Worm (Caenorhabditis elegans) whole organism, L1 larva: Measurements from ENCODE around the gene Y67H2A.7.
A peak's percentile ranks its signal among the peaks of the same experiment; 100 is the strongest.

Source experiments
- C04F5.9 ChIP-seq: sonication (generic microtip); optimal IDR thresholded peaks from 2 replicates; lab custom pipeline; 2016; ENCODE audit warnings: missing genetic modification characterization, missing compliant biosample characterization
- C16A3.4 ChIP-seq: fragments of 150-350 bp; optimal IDR thresholded peaks from 2 replicates; lab custom pipeline; 2014; ENCODE audit warnings: missing biosample characterization, missing genetic modification characterization
- C34B4.2 ChIP-seq: sonication (generic microtip); optimal IDR thresholded peaks from 2 replicates; lab custom pipeline; 2017; ENCODE audit warnings: mild to moderate bottlenecking, missing genetic modification characterization, missing compliant biosample characterization
- F16B12.6 ChIP-seq: fragments of 150-350 bp; optimal IDR thresholded peaks from 2 replicates; lab custom pipeline; 2014; ENCODE audit warnings: missing biosample characterization, missing genetic modification characterization
- Y116A8C.19 ChIP-seq: sonication (generic microtip); optimal IDR thresholded peaks from 2 replicates; lab custom pipeline; 2016; ENCODE audit warnings: missing compliant biosample characterization, missing genetic modification characterization, borderline replicate concordance
- aha-1 ChIP-seq: fragments of 150-350 bp; optimal IDR thresholded peaks from 2 replicates; lab custom pipeline; 2014; ENCODE audit warnings: missing biosample characterization, missing genetic modification characterization
- alr-1 ChIP-seq: fragments of 200-800 bp; sonication (Bioruptor generic); optimal IDR thresholded peaks from 2 replicates; lab custom pipeline; 2018; ENCODE audit warnings: borderline replicate concordance, mild to moderate bottlenecking, missing genetic modification characterization, missing compliant biosample characterization
- ama-1 ChIP-seq: fragments of 150-350 bp; optimal IDR thresholded peaks from 2 replicates; lab custom pipeline; 2014
- ceh-63 ChIP-seq: fragments of 200-800 bp; sonication (Bioruptor generic); optimal IDR thresholded peaks from 2 replicates; lab custom pipeline; 2018; ENCODE audit warnings: mild to moderate bottlenecking, missing genetic modification characterization, missing compliant biosample characterization
- ceh-8 ChIP-seq: fragments of 200-800 bp; sonication (Bioruptor generic); optimal IDR thresholded peaks from 2 replicates; lab custom pipeline; 2018; ENCODE audit warnings: mild to moderate bottlenecking, missing genetic modification characterization, moderate library complexity, missing compliant biosample characterization
- ceh-82 ChIP-seq, 3 experiments: fragments of 150-350 bp in 1 of 3; sonication (generic microtip) in 2 of 3; optimal IDR thresholded peaks; 2 replicates each; lab custom pipeline; 2014 to 2017; ENCODE audit warnings: missing biosample characterization in 3 of 3, missing genetic modification characterization in 3 of 3
- ceh-88 ChIP-seq: fragments of 200-800 bp; sonication (Bioruptor generic); IDR thresholded peaks from 2 replicates; pipeline ENCODE4 v1.3.6; 2022; ENCODE audit warnings: missing genetic modification characterization, missing compliant biosample characterization
- ces-1 ChIP-seq: fragments of 150-350 bp; optimal IDR thresholded peaks from 2 replicates; lab custom pipeline; 2014; ENCODE audit warnings: missing biosample characterization, missing genetic modification reagents, missing genetic modification characterization
- dpl-1 ChIP-seq, 3 experiments: fragments of 150-350 bp in 2 of 3; sonication (generic microtip) in 1 of 3; optimal IDR thresholded peaks; 2 replicates each; lab custom pipeline; 2014 to 2017; ENCODE audit warnings: missing biosample characterization in 3 of 3, missing genetic modification characterization in 3 of 3, missing genetic modification reagents in 3 of 3
- efl-1 ChIP-seq, 4 experiments: fragments of 150-350 bp; optimal IDR thresholded peaks in 3 of 4; peaks in 1 of 4; 1 replicate in 1 of 4; 2 replicates in 3 of 4; lab custom pipeline; 2014; ENCODE audit warnings: missing biosample characterization in 2 of 4, missing genetic modification characterization in 2 of 4, missing genetic modification reagents in 2 of 4
- egl-27 ChIP-seq, 2 experiments: fragments of 150-350 bp in 1 of 2; sonication (generic microtip); optimal IDR thresholded peaks; 3 replicates each; lab custom pipeline; 2017 to 2018; ENCODE audit warnings: missing biosample characterization in 2 of 2, missing genetic modification characterization in 2 of 2, missing genetic modification reagents in 2 of 2
- ets-5 ChIP-seq: fragments of 200-800 bp; sonication (Bioruptor generic); IDR thresholded peaks from 2 replicates; pipeline ENCODE4 v1.3.6; 2022; ENCODE audit warnings: missing genetic modification characterization, missing compliant biosample characterization
- fkh-10 ChIP-seq: sonication (generic microtip); optimal IDR thresholded peaks from 2 replicates; lab custom pipeline; 2017; ENCODE audit warnings: missing biosample characterization, missing genetic modification reagents, missing genetic modification characterization
- fkh-8 ChIP-seq: sonication (generic microtip); optimal IDR thresholded peaks from 2 replicates; lab custom pipeline; 2016; ENCODE audit warnings: mild to moderate bottlenecking, missing genetic modification characterization, missing compliant biosample characterization
- grh-1 ChIP-seq: fragments of 200-800 bp; sonication (Bioruptor generic); IDR thresholded peaks from 2 replicates; pipeline ENCODE4 v1.3.6; 2022; ENCODE audit warnings: missing genetic modification reagents, missing genetic modification characterization, missing compliant biosample characterization
- hpl-2 ChIP-seq: fragments of 150-350 bp; optimal IDR thresholded peaks from 2 replicates; lab custom pipeline; 2014; ENCODE audit warnings: missing biosample characterization, missing genetic modification reagents, missing genetic modification characterization
- irx-1 ChIP-seq: sonication (generic microtip); optimal IDR thresholded peaks from 2 replicates; lab custom pipeline; 2016; ENCODE audit warnings: missing genetic modification characterization, missing compliant biosample characterization
- isw-1 ChIP-seq: fragments of 200-800 bp; sonication (Bioruptor generic); IDR thresholded peaks from 2 replicates; pipeline ENCODE4 v1.3.6; 2022; ENCODE audit warnings: missing genetic modification characterization, missing compliant biosample characterization
- lin-13 ChIP-seq: fragments of 150-350 bp; optimal IDR thresholded peaks from 2 replicates; lab custom pipeline; 2014; ENCODE audit warnings: missing biosample characterization, missing genetic modification reagents, missing genetic modification characterization
- lin-14 ChIP-seq: fragments of 200-800 bp; sonication (Bioruptor generic); optimal IDR thresholded peaks from 2 replicates; lab custom pipeline; 2018; ENCODE audit warnings: mild to moderate bottlenecking, missing genetic modification characterization, moderate library complexity, missing compliant biosample characterization
- lin-15B ChIP-seq: fragments of 150-350 bp; sonication (generic microtip); optimal IDR thresholded peaks from 3 replicates; lab custom pipeline; 2014; ENCODE audit warnings: missing biosample characterization, missing genetic modification characterization
- lin-35 ChIP-seq, 2 experiments: fragments of 150-350 bp; optimal IDR thresholded peaks; 2 replicates each; lab custom pipeline; 2014; ENCODE audit warnings: missing biosample characterization in 2 of 2, missing genetic modification characterization in 2 of 2, missing genetic modification reagents in 2 of 2
- lin-39 ChIP-seq: fragments of 150-350 bp; optimal IDR thresholded peaks from 2 replicates; lab custom pipeline; 2014; ENCODE audit warnings: missing biosample characterization, missing genetic modification reagents, missing genetic modification characterization
- lsy-2 ChIP-seq, 2 experiments: fragments of 150-350 bp; optimal IDR thresholded peaks; 2 replicates each; lab custom pipeline; 2014; ENCODE audit warnings: missing biosample characterization in 2 of 2, missing genetic modification characterization in 2 of 2
- mab-9 ChIP-seq: fragments of 200-800 bp; sonication (Bioruptor generic); IDR thresholded peaks from 2 replicates; pipeline ENCODE4 v1.3.6; 2022; ENCODE audit warnings: missing genetic modification reagents, missing genetic modification characterization, missing compliant biosample characterization
- mep-1 ChIP-seq: fragments of 150-350 bp; optimal IDR thresholded peaks from 2 replicates; lab custom pipeline; 2014; ENCODE audit warnings: missing biosample characterization, missing genetic modification characterization
- nhr-19 ChIP-seq: fragments of 200-800 bp; sonication (Bioruptor generic); conservative IDR thresholded peaks from 2 replicates; pipeline ENCODE4 v1.3.6; 2022; ENCODE audit warnings: missing genetic modification characterization, missing compliant biosample characterization
- nhr-237 ChIP-seq: fragments of 150-350 bp; optimal IDR thresholded peaks from 2 replicates; lab custom pipeline; 2014; ENCODE audit warnings: missing biosample characterization, missing genetic modification characterization
- nhr-47 ChIP-seq: sonication (generic microtip); optimal IDR thresholded peaks from 2 replicates; lab custom pipeline; 2016; ENCODE audit warnings: mild to moderate bottlenecking, missing genetic modification characterization, moderate library complexity, missing compliant biosample characterization
- nhr-71 ChIP-seq: sonication (generic microtip); optimal IDR thresholded peaks from 2 replicates; lab custom pipeline; 2016; ENCODE audit warnings: mild to moderate bottlenecking, missing genetic modification characterization, moderate library complexity, missing compliant biosample characterization
- nhr-76 ChIP-seq: sonication (generic microtip); optimal IDR thresholded peaks from 2 replicates; lab custom pipeline; 2017; ENCODE audit warnings: missing biosample characterization, missing genetic modification characterization
- nhr-77 ChIP-seq: fragments of 150-350 bp; optimal IDR thresholded peaks from 2 replicates; lab custom pipeline; 2014; ENCODE audit warnings: missing biosample characterization, missing genetic modification characterization
- nhr-90 ChIP-seq: sonication (generic microtip); optimal IDR thresholded peaks from 2 replicates; lab custom pipeline; 2016; ENCODE audit warnings: mild to moderate bottlenecking, missing genetic modification characterization, missing compliant biosample characterization; ENCODE audit not compliant: poor library complexity
- pax-3 ChIP-seq: fragments of 200-800 bp; sonication (Bioruptor generic); optimal IDR thresholded peaks from 2 replicates; lab custom pipeline; 2018; ENCODE audit warnings: mild to moderate bottlenecking, missing genetic modification characterization, moderate library complexity, missing compliant biosample characterization
- pqm-1 ChIP-seq: sonication (generic microtip); optimal IDR thresholded peaks from 3 replicates; lab custom pipeline; 2017; ENCODE audit warnings: missing biosample characterization, missing genetic modification characterization
- snpc-4 ChIP-seq: fragments of 150-350 bp; optimal IDR thresholded peaks from 2 replicates; lab custom pipeline; 2014; ENCODE audit warnings: missing biosample characterization, missing genetic modification characterization
- snu-23 ChIP-seq: sonication (generic microtip); optimal IDR thresholded peaks from 2 replicates; lab custom pipeline; 2016; ENCODE audit warnings: missing genetic modification characterization, missing compliant biosample characterization
- sptf-1 ChIP-seq: fragments of 150-350 bp; optimal IDR thresholded peaks from 2 replicates; lab custom pipeline; 2014; ENCODE audit warnings: missing biosample characterization, missing genetic modification characterization
- sup-37 ChIP-seq: fragments of 200-800 bp; sonication (Bioruptor generic); optimal IDR thresholded peaks from 2 replicates; lab custom pipeline; 2018; ENCODE audit warnings: mild to moderate bottlenecking, missing genetic modification characterization, missing compliant biosample characterization
- tbx-2 ChIP-seq: sonication (generic microtip); optimal IDR thresholded peaks from 2 replicates; lab custom pipeline; 2016; ENCODE audit warnings: missing genetic modification characterization, missing compliant biosample characterization
- unc-130 ChIP-seq: fragments of 150-350 bp; optimal IDR thresholded peaks from 2 replicates; lab custom pipeline; 2017; ENCODE audit warnings: missing biosample characterization, missing genetic modification characterization, inconsistent platforms
- unc-98 ChIP-seq: fragments of 200-800 bp; sonication (Bioruptor generic); IDR thresholded peaks from 2 replicates; pipeline ENCODE4 v1.3.6; 2022; ENCODE audit warnings: missing genetic modification characterization, missing compliant biosample characterization
- vab-15 ChIP-seq: sonication (generic microtip); optimal IDR thresholded peaks from 2 replicates; lab custom pipeline; 2017; ENCODE audit warnings: missing genotype, mild to moderate bottlenecking, missing genetic modification characterization, missing compliant biosample characterization
- ztf-11 ChIP-seq, 2 experiments: sonication (generic microtip); optimal IDR thresholded peaks; 2 replicates each; lab custom pipeline; 2016 to 2017; ENCODE audit warnings: missing genetic modification characterization in 2 of 2, missing biosample characterization in 1 of 2, missing compliant biosample characterization in 1 of 2

The Y67H2A.7 gene

DNA sequence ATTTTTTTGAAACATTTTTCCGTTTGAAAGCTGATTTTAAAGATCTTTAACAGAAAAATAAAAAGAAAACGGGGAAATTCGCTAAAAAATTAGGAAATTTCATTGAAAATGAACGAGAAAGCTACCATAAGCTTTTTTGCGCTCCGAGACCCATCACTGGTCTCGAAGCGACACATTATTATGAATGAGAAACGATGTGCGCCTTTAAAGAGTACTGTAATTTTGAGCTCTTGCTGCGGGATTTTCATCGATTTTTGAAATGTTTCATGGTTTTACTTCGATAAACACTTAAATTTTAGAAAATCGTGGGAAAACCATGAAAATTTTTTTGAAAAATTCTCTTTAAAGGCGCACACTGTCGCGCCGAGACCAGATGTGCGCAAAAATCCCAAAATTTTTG is 13.3 kb upstream of the Y67H2A.7 start:
- TF ChIP-seq sptf-1 (tag; lab: Kevin White, UChicago) (no peak), nhr-237 (tag; lab: Kevin White, UChicago) (no peak), nhr-47 (tag; lab: Kevin White, UChicago) (no peak), lin-35 (GFP tag; optimal IDR thresholded peaks at IDR 0.05; lab: Kevin White, UChicago) (no peak), ceh-82 (tag; optimal IDR thresholded peaks at IDR 0.05; lab: Kevin White, UChicago) (no peak), ceh-63 (GFP tag; lab: Kevin White, UChicago) (no peak), mab-9 (GFP tag; lab: Robert Waterston, UW) (no peak), lin-13 (GFP tag; lab: Kevin White, UChicago) (no peak)

DNA sequence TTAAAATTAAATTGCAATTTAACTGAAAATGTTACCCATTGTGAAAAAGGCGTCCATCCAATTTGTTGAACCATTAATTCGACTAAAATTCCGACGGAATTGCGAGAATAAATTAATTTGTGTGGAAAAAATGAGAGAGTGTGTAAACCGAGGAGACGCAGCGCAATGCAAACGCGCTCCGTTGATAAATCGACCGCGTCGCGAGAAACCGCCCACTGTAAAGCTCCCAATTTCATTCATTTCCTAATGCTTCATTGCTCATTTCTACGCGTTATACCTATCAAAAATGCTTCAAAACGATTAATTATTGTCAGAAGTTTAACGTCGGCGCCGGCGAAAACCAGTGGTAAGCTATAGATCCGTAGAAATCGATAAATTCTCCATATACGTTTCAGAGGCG is 5.8 kb upstream of the Y67H2A.7 start, which contains the start of the genes Y67H2A.2 and micu-1:
Y67H2A.2 (minus strand) TSS at position 74 of the 400 bp plus-strand sequence.
micu-1 (plus strand) TSS at position 181 of the 400 bp plus-strand sequence.
- TF ChIP-seq irx-1 (tag; lab: Kevin White, UChicago) (peak; percentile 73), ceh-63 (GFP tag; lab: Kevin White, UChicago) (peak; percentile 36), F16B12.6 (peak; percentile 51), sup-37 (GFP tag; lab: Kevin White, UChicago) (no peak), nhr-71 (peak; percentile 90), lin-15B (peak; percentile 88), Y116A8C.19 (no peak), fkh-10 (GFP tag; lab: Kevin White, UChicago) (peak; percentile 13), nhr-19 (peak; percentile 80), C16A3.4 (tag; lab: Kevin White, UChicago) (peak; percentile 76), lin-14 (GFP tag; lab: Kevin White, UChicago) (peak; percentile 86), C34B4.2 (no peak), ama-1 (lab: Kevin White, UChicago) (peak; percentile 18), pqm-1 (tag; lab: Kevin White, UChicago) (no peak), unc-98 (GFP tag; lab: Robert Waterston, UW) (no peak), nhr-77 (tag; lab: Kevin White, UChicago) (peak; percentile 63), mab-9 (GFP tag; lab: Robert Waterston, UW) (peak; percentile 84), hpl-2 (peak; percentile 18), ceh-82 (tag; optimal IDR thresholded peaks at IDR 0.05; lab: Kevin White, UChicago) (peak; percentile 63 to 79 (median 74)), ces-1 (GFP tag; lab: Kevin White, UChicago) (no peak), nhr-76 (tag; lab: Kevin White, UChicago) (no peak), nhr-90 (tag; lab: Kevin White, UChicago) (peak; percentile 72), ceh-88 (0 out of 2 replicates have a peak, but pooled peaks have one; percentile 24), lin-39 (peak; percentile 50), dpl-1 (GFP tag; optimal IDR thresholded peaks at IDR 0.05; lab: Kevin White, UChicago) (peak; percentile 62 to 78 (median 77)), fkh-8 (tag; lab: Kevin White, UChicago) (peak; percentile 83), ceh-8 (GFP tag; lab: Kevin White, UChicago) (peak; percentile 74), lin-13 (GFP tag; lab: Kevin White, UChicago) (peak; percentile 74), C04F5.9 (tag; lab: Kevin White, UChicago) (peak; percentile 46), egl-27 (tag; optimal IDR thresholded peaks at IDR 0.05; lab: Kevin White, UChicago) (no peak), tbx-2 (tag; lab: Kevin White, UChicago) (peak; percentile 82), snpc-4 (peak; percentile 69), efl-1 (optimal IDR thresholded peaks at IDR 0.05; lab: Kevin White, UChicago) (peak; percentile 80 to 82), efl-1 (GFP tag; optimal IDR thresholded peaks at IDR 0.05 in 1 of 2; lab: Kevin White, UChicago) (peak; percentile 73 to 97), aha-1 (tag; lab: Kevin White, UChicago) (no peak), unc-130 (tag; lab: Kevin White, UChicago) (peak; percentile 42), alr-1 (tag; lab: Kevin White, UChicago) (no peak), ets-5 (GFP tag; lab: Robert Waterston, UW) (no peak), grh-1 (GFP tag; lab: Robert Waterston, UW) (no peak), vab-15 (tag; lab: Kevin White, UChicago) (peak; percentile 61), isw-1 (GFP tag; lab: Robert Waterston, UW) (peak; percentile 70), lin-35 (GFP tag; optimal IDR thresholded peaks at IDR 0.05; lab: Kevin White, UChicago) (peak; percentile 80 to 85), snu-23 (GFP tag; lab: Kevin White, UChicago) (peak; percentile 87), mep-1 (tag; lab: Kevin White, UChicago) (no peak), ztf-11 (tag; optimal IDR thresholded peaks at IDR 0.05; lab: Kevin White, UChicago) (peak in 1 of 2 experiments; percentile 60), lsy-2 (tag; optimal IDR thresholded peaks at IDR 0.05; lab: Kevin White, UChicago) (peak; percentile 85), pax-3 (tag; lab: Kevin White, UChicago) (peak; percentile 37)
